Fruit fly (Drosophila melanogaster) Kc167 (cell line): ENCODE measurements around the gene CG12009.

ENCODE experiments used
- Myc ChIP-seq: fragments of >200 bp; optimal IDR thresholded peaks from 2 replicates; lab custom pipeline; 2017; ENCODE audit warnings: missing external identifiers
- Sin3A ChIP-seq: fragments of >200 bp; optimal IDR thresholded peaks from 2 replicates; lab custom pipeline; 2018; ENCODE audit warnings: missing external identifiers
- h ChIP-seq: fragments of >200 bp; optimal IDR thresholded peaks from 3 replicates; lab custom pipeline; 2018; ENCODE audit warnings: missing external identifiers
- insv ChIP-seq: fragments of >200 bp; optimal IDR thresholded peaks from 3 replicates; lab custom pipeline; 2018; ENCODE audit warnings: missing external identifiers
- psq ChIP-seq: fragments of >200 bp; optimal IDR thresholded peaks from 2 replicates; lab custom pipeline; 2017; ENCODE audit warnings: missing external identifiers
- ttk ChIP-seq: sonication (Bioruptor generic); optimal IDR thresholded peaks from 2 replicates; lab custom pipeline; 2017; ENCODE audit warnings: missing external identifiers

- TF ChIP-seq h (lab: Kevin White, UChicago): no peak
- TF ChIP-seq ttk: no peak
- no peak for TF ChIP-seq insv
- no peak for TF ChIP-seq psq (lab: Kevin White, UChicago)
- no peak for TF ChIP-seq Myc (lab: Kevin White, UChicago)
- no peak for TF ChIP-seq Sin3A
Measured at dm6 chr3L:3274463-3275177, 16.6 kb upstream of the CG12009 start.
